Worm (Caenorhabditis elegans) whole organism, young adult: ENCODE results near the gene F18E3.13.

ENCODE experiments used
- B0035.1 ChIP-seq: sonication (generic microtip); optimal IDR thresholded peaks from 2 replicates; lab custom pipeline; 2016; ENCODE audit warnings: missing genetic modification characterization, mild to moderate bottlenecking, missing compliant biosample characterization, missing genotype, missing genetic modification reagents
- F22D6.2 ChIP-seq: sonication (generic microtip); optimal IDR thresholded peaks from 2 replicates; lab custom pipeline; 2016; ENCODE audit warnings: mild to moderate bottlenecking, missing genetic modification characterization, missing compliant biosample characterization
- F39B2.1 ChIP-seq: fragments of 200-800 bp; sonication (Bioruptor generic); IDR thresholded peaks from 2 replicates; pipeline ENCODE4 v1.3.6; 2022; ENCODE audit warnings: missing genetic modification reagents, missing genetic modification characterization, missing compliant biosample characterization
- F52B5.7 ChIP-seq: sonication (generic microtip); optimal IDR thresholded peaks from 2 replicates; lab custom pipeline; 2016; ENCODE audit warnings: mild to moderate bottlenecking, missing genetic modification characterization, missing compliant biosample characterization
- F57A8.1 ChIP-seq: fragments of 200-800 bp; sonication (Bioruptor generic); optimal IDR thresholded peaks from 2 replicates; lab custom pipeline; 2018; ENCODE audit warnings: mild to moderate bottlenecking, missing genetic modification characterization, moderate library complexity, missing compliant biosample characterization
- K11D2.4 ChIP-seq: fragments of 200-800 bp; sonication (Bioruptor generic); IDR thresholded peaks from 2 replicates; pipeline ENCODE4 v1.3.6; 2022; ENCODE audit warnings: missing genetic modification reagents, missing genetic modification characterization, missing compliant biosample characterization
- K12H6.12 ChIP-seq: fragments of 200-800 bp; sonication (Bioruptor generic); optimal IDR thresholded peaks from 2 replicates; lab custom pipeline; 2018; ENCODE audit warnings: mild to moderate bottlenecking, missing genetic modification characterization, missing compliant biosample characterization
- T07F8.4 ChIP-seq: sonication (generic microtip); optimal IDR thresholded peaks from 2 replicates; lab custom pipeline; 2016; ENCODE audit warnings: mild to moderate bottlenecking, missing genetic modification characterization, moderate library complexity, missing compliant biosample characterization
- Y53G8AR.9 ChIP-seq: fragments of 200-800 bp; sonication (Bioruptor generic); conservative IDR thresholded peaks from 2 replicates; pipeline ENCODE4 v1.3.6; 2022; ENCODE audit warnings: missing genetic modification reagents, missing genetic modification characterization, missing compliant biosample characterization
- Y79H2A.3 ChIP-seq: fragments of 200-800 bp; sonication (Bioruptor generic); conservative IDR thresholded peaks from 2 replicates; pipeline ENCODE4 v1.3.6; 2022; ENCODE audit warnings: missing genetic modification reagents, missing genetic modification characterization, missing compliant biosample characterization
- akir-1 ChIP-seq: fragments of 200-800 bp; sonication (Bioruptor generic); optimal IDR thresholded peaks from 2 replicates; lab custom pipeline; 2018; ENCODE audit warnings: mild to moderate bottlenecking, missing genetic modification characterization, moderate library complexity, missing compliant biosample characterization
- aptf-3 ChIP-seq: fragments of 200-800 bp; sonication (Bioruptor generic); IDR thresholded peaks from 2 replicates; pipeline ENCODE4 v1.3.6; 2022; ENCODE audit warnings: missing genetic modification characterization, missing compliant biosample characterization
- attf-3 ChIP-seq: fragments of 200-800 bp; sonication (Bioruptor generic); conservative IDR thresholded peaks from 2 replicates; pipeline ENCODE4 v1.3.6; 2022; ENCODE audit warnings: missing genetic modification reagents, missing genetic modification characterization, missing compliant biosample characterization
- attf-5 ChIP-seq: fragments of 200-800 bp; sonication (Bioruptor generic); optimal IDR thresholded peaks from 2 replicates; lab custom pipeline; 2018; ENCODE audit warnings: mild to moderate bottlenecking, missing genetic modification characterization, missing compliant biosample characterization
- attf-6 ChIP-seq: fragments of 200-800 bp; sonication (Bioruptor generic); IDR thresholded peaks from 2 replicates; pipeline ENCODE4 v1.3.6; 2022; ENCODE audit warnings: missing genetic modification reagents, missing genetic modification characterization, missing compliant biosample characterization
- bed-1 ChIP-seq: fragments of 200-800 bp; sonication (Bioruptor generic); IDR thresholded peaks from 2 replicates; pipeline ENCODE4 v1.3.6; 2022; ENCODE audit warnings: missing genetic modification reagents, missing genetic modification characterization, missing compliant biosample characterization
- bed-2 ChIP-seq: fragments of 200-800 bp; sonication (Bioruptor generic); IDR thresholded peaks from 2 replicates; pipeline ENCODE4 v1.3.6; 2022; ENCODE audit warnings: missing genetic modification reagents, missing genetic modification characterization, missing compliant biosample characterization
- ceh-100 ChIP-seq: fragments of 200-800 bp; sonication (Bioruptor generic); IDR thresholded peaks from 2 replicates; pipeline ENCODE4 v1.3.6; 2022; ENCODE audit warnings: missing genetic modification reagents, missing genetic modification characterization, missing compliant biosample characterization
- ceh-27 ChIP-seq: fragments of 200-800 bp; sonication (Bioruptor generic); optimal IDR thresholded peaks from 2 replicates; lab custom pipeline; 2018; ENCODE audit warnings: mild to moderate bottlenecking, missing genetic modification characterization, moderate library complexity, missing compliant biosample characterization
- ceh-79 ChIP-seq: sonication (generic microtip); optimal IDR thresholded peaks from 2 replicates; lab custom pipeline; 2017; ENCODE audit warnings: mild to moderate bottlenecking, missing genetic modification characterization, missing compliant biosample characterization
- ceh-91 ChIP-seq: fragments of 200-800 bp; sonication (Bioruptor generic); IDR thresholded peaks from 2 replicates; pipeline ENCODE4 v1.3.6; 2022; ENCODE audit warnings: missing genetic modification reagents, missing genetic modification characterization, missing compliant biosample characterization
- chd-7 ChIP-seq: sonication (generic microtip); optimal IDR thresholded peaks from 2 replicates; lab custom pipeline; 2016; ENCODE audit warnings: mild to moderate bottlenecking, missing genetic modification characterization, moderate library complexity, missing compliant biosample characterization
- die-1 ChIP-seq: sonication (generic microtip); optimal IDR thresholded peaks from 2 replicates; lab custom pipeline; 2016; ENCODE audit warnings: missing genotype, mild to moderate bottlenecking, missing genetic modification characterization, missing compliant biosample characterization
- dox-1 ChIP-seq: fragments of 200-800 bp; sonication (Bioruptor generic); IDR thresholded peaks from 2 replicates; pipeline ENCODE4 v1.3.6; 2022; ENCODE audit warnings: missing genetic modification reagents, missing genetic modification characterization, missing compliant biosample characterization
- egl-18 ChIP-seq: fragments of 200-800 bp; sonication (Bioruptor generic); IDR thresholded peaks from 2 replicates; pipeline ENCODE4 v1.3.6; 2022; ENCODE audit warnings: missing genetic modification reagents, missing genetic modification characterization, missing compliant biosample characterization
- egl-44 ChIP-seq: fragments of 200-800 bp; sonication (Bioruptor generic); IDR thresholded peaks from 2 replicates; pipeline ENCODE4 v1.3.6; 2022; ENCODE audit warnings: missing genetic modification reagents, missing genetic modification characterization, missing compliant biosample characterization
- ekl-4 ChIP-seq: fragments of 200-800 bp; sonication (Bioruptor generic); IDR thresholded peaks from 2 replicates; pipeline ENCODE4 v1.3.6; 2022; ENCODE audit warnings: missing genetic modification reagents, missing genetic modification characterization, missing compliant biosample characterization
- hlh-12 ChIP-seq: sonication (generic microtip); optimal IDR thresholded peaks from 2 replicates; lab custom pipeline; 2016; ENCODE audit warnings: missing genetic modification characterization, missing compliant biosample characterization
- hmg-20 ChIP-seq: fragments of 200-800 bp; sonication (Bioruptor generic); IDR thresholded peaks from 2 replicates; pipeline ENCODE4 v1.3.6; 2022; ENCODE audit warnings: missing genetic modification reagents, missing genetic modification characterization, missing compliant biosample characterization
- hrde-1 ChIP-seq: sonication (generic microtip); optimal IDR thresholded peaks from 2 replicates; lab custom pipeline; 2016; ENCODE audit warnings: missing genetic modification characterization, mild to moderate bottlenecking, missing compliant biosample characterization, moderate library complexity, missing genotype, missing genetic modification reagents, borderline replicate concordance
- hsf-1 ChIP-seq: fragments of 200-800 bp; sonication (Bioruptor generic); IDR thresholded peaks from 2 replicates; pipeline ENCODE4 v1.3.6; 2022; ENCODE audit warnings: missing genetic modification reagents, missing genetic modification characterization, missing compliant biosample characterization
- lag-1 ChIP-seq: fragments of 200-800 bp; sonication (Bioruptor generic); IDR thresholded peaks from 2 replicates; pipeline ENCODE4 v1.3.6; 2022; ENCODE audit warnings: missing genetic modification reagents, missing genetic modification characterization, missing compliant biosample characterization
- lin-40 ChIP-seq: sonication (generic microtip); optimal IDR thresholded peaks from 2 replicates; lab custom pipeline; 2016; ENCODE audit warnings: missing genetic modification characterization, mild to moderate bottlenecking, missing compliant biosample characterization, missing genotype, missing genetic modification reagents
- madf-10 ChIP-seq: sonication (generic microtip); optimal IDR thresholded peaks from 2 replicates; lab custom pipeline; 2016; ENCODE audit warnings: mild to moderate bottlenecking, missing genetic modification characterization, missing compliant biosample characterization
- madf-3 ChIP-seq: fragments of 200-800 bp; sonication (Bioruptor generic); IDR thresholded peaks from 2 replicates; pipeline ENCODE4 v1.3.6; 2022; ENCODE audit warnings: missing genetic modification reagents, missing genetic modification characterization, missing compliant biosample characterization
- mcd-1 ChIP-seq: fragments of 200-800 bp; sonication (Bioruptor generic); IDR thresholded peaks from 2 replicates; pipeline ENCODE4 v1.3.6; 2022; ENCODE audit warnings: missing genetic modification reagents, missing genetic modification characterization, missing compliant biosample characterization
- mel-28 ChIP-seq: sonication (generic microtip); optimal IDR thresholded peaks from 2 replicates; lab custom pipeline; 2016; ENCODE audit warnings: borderline replicate concordance, mild to moderate bottlenecking, missing genetic modification characterization, missing compliant biosample characterization
- nhr-120 ChIP-seq: fragments of 200-800 bp; sonication (Bioruptor generic); IDR thresholded peaks from 2 replicates; pipeline ENCODE4 v1.3.6; 2022; ENCODE audit warnings: missing genetic modification characterization, missing compliant biosample characterization
- nhr-179 ChIP-seq: sonication (generic microtip); optimal IDR thresholded peaks from 2 replicates; lab custom pipeline; 2016; ENCODE audit warnings: mild to moderate bottlenecking, missing genetic modification characterization, missing compliant biosample characterization
- nhr-27 ChIP-seq: fragments of 200-800 bp; sonication (Bioruptor generic); optimal IDR thresholded peaks from 2 replicates; lab custom pipeline; 2018; ENCODE audit warnings: mild to moderate bottlenecking, missing genetic modification characterization, moderate library complexity, missing compliant biosample characterization
- nhr-80 ChIP-seq: sonication (generic microtip); optimal IDR thresholded peaks from 2 replicates; lab custom pipeline; 2016; ENCODE audit warnings: missing genetic modification characterization, missing compliant biosample characterization
- pha-4 ChIP-seq: fragments of 150-350 bp; sonication (generic microtip); optimal IDR thresholded peaks from 2 replicates; lab custom pipeline; 2014; ENCODE audit warnings: missing biosample characterization, missing genetic modification reagents, missing genetic modification characterization
- rcor-1 ChIP-seq: fragments of 200-800 bp; sonication (Bioruptor generic); IDR thresholded peaks from 2 replicates; pipeline ENCODE4 v1.3.6; 2022; ENCODE audit warnings: missing genetic modification reagents, missing genetic modification characterization, missing compliant biosample characterization
- rec-8 ChIP-seq, 2 experiments: sonication (generic microtip); optimal IDR thresholded peaks; 2 replicates each; lab custom pipeline; 2016; ENCODE audit warnings: mild to moderate bottlenecking in 2 of 2, missing genetic modification characterization in 2 of 2, missing genetic modification reagents in 2 of 2, missing genotype in 2 of 2, missing biosample characterization in 1 of 2, missing compliant biosample characterization in 1 of 2, moderate library complexity in 1 of 2
- sea-2 ChIP-seq: fragments of 200-800 bp; sonication (Bioruptor generic); IDR thresholded peaks from 2 replicates; pipeline ENCODE4 v1.3.6; 2022; ENCODE audit warnings: missing genetic modification characterization, missing compliant biosample characterization
- unc-62 ChIP-seq: fragments of 150-350 bp; optimal IDR thresholded peaks from 2 replicates; lab custom pipeline; 2014; ENCODE audit warnings: missing biosample characterization, missing genetic modification reagents, missing genetic modification characterization
- ztf-18 ChIP-seq: sonication (generic microtip); optimal IDR thresholded peaks from 2 replicates; lab custom pipeline; 2016; ENCODE audit warnings: missing genotype, mild to moderate bottlenecking, missing genetic modification characterization, missing compliant biosample characterization
- ztf-6 ChIP-seq: fragments of 200-800 bp; sonication (Bioruptor generic); IDR thresholded peaks from 2 replicates; pipeline ENCODE4 v1.3.6; 2022; ENCODE audit warnings: missing genetic modification reagents, missing genetic modification characterization, missing compliant biosample characterization

Gene F18E3.13

ce11 chrV:7432441-7433146 is 16.6 kb downstream of the F18E3.13 start (continued):
- TF ChIP-seq unc-62 (GFP tag; lab: Kevin White, UChicago), result no peak
- TF ChIP-seq ceh-27 (GFP tag; lab: Kevin White, UChicago), result peak; percentile 9
- no peak for TF ChIP-seq bed-1 (GFP tag; lab: Robert Waterston, UW)
- TF ChIP-seq attf-5 (GFP tag; lab: Kevin White, UChicago), result peak; percentile 50
- no peak for TF ChIP-seq T07F8.4
- no peak for TF ChIP-seq lag-1 (GFP tag; lab: Robert Waterston, UW)
- TF ChIP-seq mel-28 (tag; lab: Kevin White, UChicago), result no peak
- no peak for TF ChIP-seq nhr-120
- TF ChIP-seq B0035.1 (tag; lab: Kevin White, UChicago), result peak; percentile 21
- no peak for TF ChIP-seq hlh-12 (tag; lab: Kevin White, UChicago)
- peak; percentile 82 for TF ChIP-seq chd-7 (tag; lab: Kevin White, UChicago)
- TF ChIP-seq aptf-3 (GFP tag; lab: Robert Waterston, UW), result no peak
- TF ChIP-seq pha-4, result peak; percentile 83
- peak; percentile 58 for TF ChIP-seq nhr-80 (tag; lab: Kevin White, UChicago)
- TF ChIP-seq hmg-20 (GFP tag; lab: Robert Waterston, UW), result no peak
- no peak for TF ChIP-seq Y79H2A.3 (GFP tag; lab: Robert Waterston, UW)
- TF ChIP-seq hsf-1, result no peak
- no peak for TF ChIP-seq die-1 (tag; lab: Kevin White, UChicago)
- TF ChIP-seq ceh-100 (GFP tag; lab: Robert Waterston, UW), result no peak
- TF ChIP-seq sea-2 (GFP tag; lab: Robert Waterston, UW), result no peak
- TF ChIP-seq ceh-91 (GFP tag; lab: Robert Waterston, UW), result no peak
- no peak for TF ChIP-seq rcor-1
- peak; percentile 91; the same call in 1 of the 2 replicates for TF ChIP-seq Y53G8AR.9 (GFP tag; lab: Robert Waterston, UW)
- TF ChIP-seq madf-10, result peak; percentile 82
- no peak for TF ChIP-seq attf-3 (GFP tag; lab: Robert Waterston, UW)
- TF ChIP-seq nhr-27, result peak; percentile 33
- TF ChIP-seq F22D6.2 (tag; lab: Kevin White, UChicago), result no peak
- no peak for TF ChIP-seq F39B2.1
- no peak for TF ChIP-seq F57A8.1
- peak; percentile 65 for TF ChIP-seq dox-1 (GFP tag; lab: Robert Waterston, UW)
- no peak for TF ChIP-seq egl-18 (GFP tag; lab: Robert Waterston, UW)
- 0 out of 2 replicates have a peak, but pooled peaks have one; percentile 2 for TF ChIP-seq madf-3 (GFP tag; lab: Robert Waterston, UW)
- TF ChIP-seq nhr-179 (tag; lab: Kevin White, UChicago), result no peak
- peak; percentile 44; the same call in 1 of the 2 replicates for TF ChIP-seq egl-44 (GFP tag; lab: Robert Waterston, UW)
- no peak for TF ChIP-seq mcd-1 (GFP tag; lab: Robert Waterston, UW)
- no peak for TF ChIP-seq attf-6 (GFP tag; lab: Robert Waterston, UW)
- TF ChIP-seq F52B5.7 (tag; lab: Kevin White, UChicago), result peak; percentile 96
- no peak for TF ChIP-seq lin-40 (tag; lab: Kevin White, UChicago)
- no peak for TF ChIP-seq ztf-18 (tag; lab: Kevin White, UChicago)
- TF ChIP-seq K11D2.4 (GFP tag; lab: Robert Waterston, UW), result no peak; the same call in 1 of the 2 replicates
- no peak for TF ChIP-seq rec-8 (tag; optimal IDR thresholded peaks at IDR 0.05; lab: Kevin White, UChicago)
- peak; percentile 21 for TF ChIP-seq ceh-79 (tag; lab: Kevin White, UChicago)
- TF ChIP-seq ztf-6 (GFP tag; lab: Robert Waterston, UW), result no peak
- TF ChIP-seq hrde-1 (tag; lab: Kevin White, UChicago), result no peak
- peak; percentile 2 for TF ChIP-seq K12H6.12 (tag; lab: Kevin White, UChicago)
- TF ChIP-seq bed-2 (GFP tag; lab: Robert Waterston, UW), result no peak
- TF ChIP-seq akir-1, result no peak
- TF ChIP-seq ekl-4 (GFP tag; lab: Robert Waterston, UW), result 0 out of 2 replicates have a peak, but pooled peaks have one; percentile 8
